Worm (Caenorhabditis elegans) whole organism, late embryonic: ENCODE results near the gene ilc-17.1.

Experiments
- ceh-6 ChIP-seq: fragments of 200-800 bp; sonication (Bioruptor generic); optimal IDR thresholded peaks from 2 replicates; lab custom pipeline; 2018; ENCODE audit warnings: mild to moderate bottlenecking, missing genetic modification characterization, missing compliant biosample characterization

Gene ilc-17.1

ce11 chrX:12721429-12721828 lies 48.2 kb downstream of the ilc-17.1 start (continued):
- no peak for TF ChIP-seq ceh-6 (GFP tag; lab: Kevin White, UChicago)
